Worm (Caenorhabditis elegans) whole organism, young adult: ENCODE data around the gene ZK512.11.

ENCODE experiments used
- B0336.3 ChIP-seq: fragments of 200-800 bp; sonication (Bioruptor generic); IDR thresholded peaks from 2 replicates; pipeline ENCODE4 v1.3.6; 2022; ENCODE audit warnings: missing genetic modification characterization, missing compliant biosample characterization
- F10E7.11 ChIP-seq: sonication (generic microtip); optimal IDR thresholded peaks from 2 replicates; lab custom pipeline; 2017; ENCODE audit warnings: mild to moderate bottlenecking, missing genetic modification characterization, moderate library complexity, missing compliant biosample characterization
- F23B12.7 ChIP-seq: sonication (generic microtip); optimal IDR thresholded peaks from 2 replicates; lab custom pipeline; 2017; ENCODE audit warnings: missing genetic modification characterization, mild to moderate bottlenecking, missing compliant biosample characterization, antibody characterized with exemption, moderate library complexity; ENCODE audit not compliant: insufficient read depth
- K12H6.12 ChIP-seq: fragments of 200-800 bp; sonication (Bioruptor generic); optimal IDR thresholded peaks from 2 replicates; lab custom pipeline; 2018; ENCODE audit warnings: mild to moderate bottlenecking, missing genetic modification characterization, missing compliant biosample characterization
- attf-5 ChIP-seq: fragments of 200-800 bp; sonication (Bioruptor generic); optimal IDR thresholded peaks from 2 replicates; lab custom pipeline; 2018; ENCODE audit warnings: mild to moderate bottlenecking, missing genetic modification characterization, missing compliant biosample characterization
- bed-2 ChIP-seq: fragments of 200-800 bp; sonication (Bioruptor generic); IDR thresholded peaks from 2 replicates; pipeline ENCODE4 v1.3.6; 2022; ENCODE audit warnings: missing genetic modification reagents, missing genetic modification characterization, missing compliant biosample characterization
- tlf-1 ChIP-seq: fragments of 200-800 bp; sonication (Bioruptor generic); optimal IDR thresholded peaks from 2 replicates; lab custom pipeline; 2018; ENCODE audit warnings: mild to moderate bottlenecking, missing genetic modification characterization, missing compliant biosample characterization
- unc-62 ChIP-seq: fragments of 150-350 bp; optimal IDR thresholded peaks from 2 replicates; lab custom pipeline; 2014; ENCODE audit warnings: missing biosample characterization, missing genetic modification reagents, missing genetic modification characterization

ce11 chrIII:9162634-9163118 lies 18.7 kb downstream of the ZK512.11 start, which contains the start of gene dgk-3:
- TF ChIP-seq K12H6.12 (no peak), F23B12.7 (tag; lab: Kevin White, UChicago) (no peak), unc-62 (no peak), tlf-1 (GFP tag; lab: Kevin White, UChicago) (no peak), attf-5 (no peak), bed-2 (GFP tag; lab: Robert Waterston, UW) (no peak), F10E7.11 (no peak), B0336.3 (no peak)
